Worm (Caenorhabditis elegans) whole organism, mixed stage, embryonic: Measurements from ENCODE around the gene nop-1.

ENCODE experiments used
- ceh-43 ChIP-seq: fragments of 200-800 bp; sonication (Bioruptor generic); optimal IDR thresholded peaks from 2 replicates; lab custom pipeline; 2018; ENCODE audit warnings: mild to moderate bottlenecking, missing genetic modification characterization, moderate library complexity, missing compliant biosample characterization
- lsy-2 ChIP-seq: fragments of 150-350 bp; optimal IDR thresholded peaks from 2 replicates; lab custom pipeline; 2014; ENCODE audit warnings: missing biosample characterization, missing genetic modification characterization
- mep-1 ChIP-seq: fragments of 150-350 bp; optimal IDR thresholded peaks from 2 replicates; lab custom pipeline; 2017; ENCODE audit warnings: missing biosample characterization, missing genetic modification reagents, missing genetic modification characterization, inconsistent platforms
- pha-4 ChIP-seq: fragments of 150-350 bp; optimal IDR thresholded peaks from 2 replicates; lab custom pipeline; 2018; ENCODE audit warnings: missing biosample characterization, missing genetic modification reagents, missing genetic modification characterization
- unc-62 ChIP-seq: fragments of 150-350 bp; optimal IDR thresholded peaks from 2 replicates; lab custom pipeline; 2014; ENCODE audit warnings: missing biosample characterization, missing genetic modification reagents, missing genetic modification characterization

- no peak for TF ChIP-seq unc-62 (GFP tag; lab: Kevin White, UChicago)
- TF ChIP-seq lsy-2 (tag; lab: Kevin White, UChicago) = no peak
- TF ChIP-seq pha-4 (tag; lab: Kevin White, UChicago) = no peak
- no peak for TF ChIP-seq ceh-43 (GFP tag; lab: Kevin White, UChicago)
- no peak for TF ChIP-seq mep-1 (tag; lab: Kevin White, UChicago)
Measured at ce11 chrIII:5982026-5982425, 23.5 kb downstream of the nop-1 start, which contains the start of gene frm-2.
